Fruit fly (Drosophila melanogaster) whole organism, prepupa: ENCODE results near the gene Oatp30B.

Experiments
- CG10631 ChIP-seq: fragments of 200-800 bp; sonication (Bioruptor generic); optimal IDR thresholded peaks from 2 replicates; lab custom pipeline; 2016; ENCODE audit warnings: missing biosample characterization, missing genetic modification characterization
- CG10669 ChIP-seq: fragments of 200-800 bp; sonication (Bioruptor generic); optimal IDR thresholded peaks from 3 replicates; lab custom pipeline; 2018; ENCODE audit warnings: missing biosample characterization, mild to moderate bottlenecking, missing genetic modification characterization, moderate library complexity
- CG11762 ChIP-seq: fragments of 200-800 bp; sonication (Bioruptor generic); optimal IDR thresholded peaks from 3 replicates; lab custom pipeline; 2016; ENCODE audit warnings: missing biosample characterization, missing genetic modification characterization; ENCODE audit not compliant: insufficient read depth
- CG15336 ChIP-seq: fragments of 200-800 bp; sonication (Bioruptor generic); IDR thresholded peaks from 2 replicates; pipeline ENCODE4 v1.3.6; 2022; ENCODE audit warnings: missing biosample characterization, missing genetic modification characterization
- CG1621 ChIP-seq: fragments of 200-800 bp; sonication (Bioruptor generic); optimal IDR thresholded peaks from 3 replicates; lab custom pipeline; 2018; ENCODE audit warnings: missing biosample characterization, mild to moderate bottlenecking, missing genetic modification characterization
- CG16779 ChIP-seq: fragments of 200-800 bp; sonication (Bioruptor generic); optimal IDR thresholded peaks from 3 replicates; lab custom pipeline; 2017; ENCODE audit warnings: missing biosample characterization, mild to moderate bottlenecking, missing genetic modification characterization
- CG3032 ChIP-seq: fragments of 200-800 bp; optimal IDR thresholded peaks from 2 replicates; lab custom pipeline; 2019; ENCODE audit warnings: missing biosample characterization, mild to moderate bottlenecking, missing genetic modification characterization, moderate library complexity
- CG34406 ChIP-seq: fragments of 200-800 bp; sonication (Bioruptor generic); optimal IDR thresholded peaks from 3 replicates; lab custom pipeline; 2016; ENCODE audit warnings: missing biosample characterization, missing genetic modification characterization
- CG4318 ChIP-seq: fragments of 200-800 bp; sonication (Bioruptor generic); optimal IDR thresholded peaks from 3 replicates; lab custom pipeline; 2017; ENCODE audit warnings: missing biosample characterization, mild to moderate bottlenecking, missing genetic modification characterization
- CG6163 ChIP-seq: fragments of 200-800 bp; sonication (Bioruptor generic); IDR thresholded peaks from 3 replicates; pipeline ENCODE4 v1.3.6; 2022; ENCODE audit warnings: missing biosample characterization, missing genetic modification characterization
- CG6276 ChIP-seq: fragments of 200-800 bp; sonication (Bioruptor generic); optimal IDR thresholded peaks from 2 replicates; lab custom pipeline; 2017; ENCODE audit warnings: missing biosample characterization, mild to moderate bottlenecking, missing genetic modification characterization
- CG6792 ChIP-seq: fragments of 200-800 bp; sonication (Bioruptor generic); optimal IDR thresholded peaks from 3 replicates; lab custom pipeline; 2016; ENCODE audit warnings: missing biosample characterization, missing genetic modification characterization
- CG6854 ChIP-seq: fragments of 200-800 bp; sonication (Bioruptor generic); optimal IDR thresholded peaks from 2 replicates; lab custom pipeline; 2017; ENCODE audit warnings: missing biosample characterization, mild to moderate bottlenecking, missing genetic modification characterization
- CG7368 ChIP-seq: fragments of 200-800 bp; sonication (Bioruptor generic); optimal IDR thresholded peaks from 3 replicates; lab custom pipeline; 2016; ENCODE audit warnings: missing biosample characterization, missing genetic modification characterization
- CG8119 ChIP-seq: fragments of 200-800 bp; sonication (Bioruptor generic); IDR thresholded peaks from 3 replicates; pipeline ENCODE4 v1.3.6; 2022; ENCODE audit warnings: missing biosample characterization, missing genetic modification characterization
- CG9139 ChIP-seq: fragments of 200-800 bp; sonication (Bioruptor generic); optimal IDR thresholded peaks from 3 replicates; lab custom pipeline; 2017; ENCODE audit warnings: missing biosample characterization, mild to moderate bottlenecking, missing genetic modification characterization
- Eip93F ChIP-seq: fragments of 200-800 bp; sonication (Bioruptor generic); optimal IDR thresholded peaks from 2 replicates; lab custom pipeline; 2016; ENCODE audit warnings: missing biosample characterization, mild to moderate bottlenecking, missing genetic modification characterization
- Ets96B ChIP-seq: fragments of 200-800 bp; optimal IDR thresholded peaks from 2 replicates; lab custom pipeline; 2019; ENCODE audit warnings: missing biosample characterization, mild to moderate bottlenecking, missing genetic modification characterization, moderate library complexity
- Gug ChIP-seq: fragments of 200-800 bp; sonication (Bioruptor generic); IDR thresholded peaks from 2 replicates; pipeline ENCODE4 v1.3.6; 2022; ENCODE audit warnings: missing biosample characterization, missing genetic modification characterization
- Lpt ChIP-seq: fragments of 200-800 bp; sonication (Bioruptor generic); optimal IDR thresholded peaks from 3 replicates; lab custom pipeline; 2016; ENCODE audit warnings: missing biosample characterization, missing genetic modification characterization
- Met ChIP-seq: fragments of 200-800 bp; sonication (Bioruptor generic); optimal IDR thresholded peaks from 3 replicates; lab custom pipeline; 2016; ENCODE audit warnings: missing biosample characterization, missing genetic modification characterization
- OdsH ChIP-seq: fragments of 200-800 bp; sonication (Bioruptor generic); optimal IDR thresholded peaks from 3 replicates; lab custom pipeline; 2016; ENCODE audit warnings: missing biosample characterization, missing genetic modification characterization
- Sox102F ChIP-seq: fragments of 200-800 bp; sonication (Bioruptor generic); optimal IDR thresholded peaks from 2 replicates; lab custom pipeline; 2016; ENCODE audit warnings: missing biosample characterization, mild to moderate bottlenecking, missing genetic modification characterization
- achi ChIP-seq: fragments of 200-800 bp; sonication (Bioruptor generic); optimal IDR thresholded peaks from 3 replicates; lab custom pipeline; 2016; ENCODE audit warnings: missing biosample characterization, missing genetic modification characterization
- cyc ChIP-seq: fragments of 200-800 bp; sonication (Bioruptor generic); optimal IDR thresholded peaks from 3 replicates; lab custom pipeline; 2016; ENCODE audit warnings: missing biosample characterization, missing genetic modification characterization
- dac ChIP-seq: fragments of 200-800 bp; sonication (Bioruptor generic); optimal IDR thresholded peaks from 2 replicates; lab custom pipeline; 2017; ENCODE audit warnings: missing biosample characterization, mild to moderate bottlenecking, missing genetic modification characterization
- eg ChIP-seq: fragments of 200-800 bp; sonication (Bioruptor generic); IDR thresholded peaks from 3 replicates; pipeline ENCODE4 v1.3.6; 2022; ENCODE audit warnings: missing biosample characterization, missing genetic modification characterization
- esn ChIP-seq: fragments of 200-800 bp; sonication (Bioruptor generic); optimal IDR thresholded peaks from 2 replicates; lab custom pipeline; 2016; ENCODE audit warnings: missing biosample characterization, mild to moderate bottlenecking, missing genetic modification characterization, moderate library complexity
- fd59A ChIP-seq: fragments of 200-800 bp; sonication (Bioruptor generic); optimal IDR thresholded peaks from 2 replicates; lab custom pipeline; 2017; ENCODE audit warnings: missing biosample characterization, mild to moderate bottlenecking, missing genetic modification characterization, missing genetic modification reagents
- fkh ChIP-seq: fragments of 200-800 bp; sonication (Bioruptor generic); optimal IDR thresholded peaks from 3 replicates; lab custom pipeline; 2017; ENCODE audit warnings: missing biosample characterization, mild to moderate bottlenecking, missing genetic modification characterization, moderate library complexity
- spab ChIP-seq: fragments of 200-800 bp; sonication (Bioruptor generic); optimal IDR thresholded peaks from 2 replicates; lab custom pipeline; 2017; ENCODE audit warnings: missing biosample characterization, mild to moderate bottlenecking, missing genetic modification characterization, missing genetic modification reagents
- ss ChIP-seq, 2 experiments: fragments of 200-800 bp; sonication (Bioruptor generic); optimal IDR thresholded peaks; 2 replicates in 1 of 2; 3 replicates in 1 of 2; lab custom pipeline; 2017 to 2018; ENCODE audit warnings: mild to moderate bottlenecking in 2 of 2, missing biosample characterization in 2 of 2, missing genetic modification characterization in 2 of 2, moderate library complexity in 1 of 2
- svp ChIP-seq: fragments of 200-800 bp; sonication (Bioruptor generic); peaks from one replicate; lab custom pipeline; 2016; ENCODE audit warnings: missing biosample characterization, missing genetic modification characterization
- topi ChIP-seq: fragments of 200-800 bp; sonication (Bioruptor generic); optimal IDR thresholded peaks from 3 replicates; lab custom pipeline; 2016; ENCODE audit warnings: missing biosample characterization, missing genetic modification characterization
- vri ChIP-seq: fragments of 200-800 bp; sonication (Bioruptor generic); optimal IDR thresholded peaks from 3 replicates; lab custom pipeline; 2016; ENCODE audit warnings: missing biosample characterization, mild to moderate bottlenecking, missing genetic modification characterization

The Oatp30B gene

DNA sequence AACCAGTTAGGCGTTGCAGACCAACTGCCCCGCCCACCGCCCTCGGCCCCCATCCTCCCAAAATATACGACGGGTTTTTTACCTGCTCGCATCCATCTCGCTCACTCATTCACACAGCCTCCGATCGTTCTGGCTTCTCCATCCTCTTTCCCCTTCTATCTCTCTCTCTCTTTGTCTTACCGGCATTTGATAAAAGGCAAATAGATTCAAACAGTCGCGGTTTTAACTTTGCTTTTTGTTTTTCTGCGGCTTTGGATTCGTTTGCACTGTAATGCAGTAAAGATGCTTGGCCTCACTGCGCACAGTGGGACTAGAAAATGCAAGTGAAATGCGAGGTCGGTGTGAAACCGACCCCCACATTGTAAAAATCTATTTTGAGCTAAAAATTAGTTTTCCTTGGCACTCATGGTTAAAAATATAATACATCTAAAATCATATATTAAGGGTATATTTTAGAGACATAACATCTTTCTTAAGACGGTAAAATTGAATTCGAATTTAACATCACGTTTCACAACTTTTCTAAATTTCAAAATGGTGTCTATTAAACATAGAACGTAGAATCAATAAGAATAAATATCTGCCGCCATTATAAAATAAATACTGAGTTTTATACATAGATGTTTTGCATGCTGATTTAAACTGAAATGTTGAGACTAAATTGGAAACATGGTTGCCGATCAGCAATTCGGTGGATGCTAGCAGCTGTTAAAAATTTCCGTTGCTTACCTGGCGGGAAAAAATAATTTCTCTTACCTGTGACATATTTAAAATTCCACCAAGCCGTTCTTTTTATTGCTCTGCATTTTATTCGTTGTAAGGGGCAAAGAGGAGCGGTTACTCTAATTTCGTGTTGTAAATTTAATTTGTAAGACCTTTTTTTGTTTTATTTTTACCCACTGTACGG, 24.4 kb upstream of the Oatp30B start (continued):
- peak; percentile 43 for TF ChIP-seq fkh (GFP tag; lab: Kevin White, UChicago)
- TF ChIP-seq CG3032 (tag; lab: Kevin White, UChicago), result peak; percentile 1
- no peak for TF ChIP-seq CG7368 (GFP tag; lab: Kevin White, UChicago)
- peak; percentile 22 for TF ChIP-seq CG16779 (tag; lab: Kevin White, UChicago)
- peak; percentile 52 for TF ChIP-seq cyc (GFP tag; lab: Kevin White, UChicago)
- no peak for TF ChIP-seq CG10669 (GFP tag; lab: Kevin White, UChicago)
- no peak for TF ChIP-seq CG1621 (tag; lab: Kevin White, UChicago)
- TF ChIP-seq CG4318 (GFP tag; lab: Kevin White, UChicago), result peak; percentile 85
- peak; percentile 58 for TF ChIP-seq OdsH (GFP tag; lab: Kevin White, UChicago)
- TF ChIP-seq eg (GFP tag; lab: Robert Waterston, UW), result peak; percentile 58
- peak; percentile 41 for TF ChIP-seq dac (GFP tag; lab: Kevin White, UChicago)
- peak; percentile 57 for TF ChIP-seq Lpt (GFP tag; lab: Kevin White, UChicago)
- TF ChIP-seq CG10631 (GFP tag; lab: Kevin White, UChicago), result peak; percentile 44
- peak; percentile 22 for TF ChIP-seq CG6792 (GFP tag; lab: Kevin White, UChicago)
- TF ChIP-seq CG6276 (GFP tag; lab: Kevin White, UChicago), result peak; percentile 67
- peak; percentile 25 for TF ChIP-seq CG6854 (GFP tag; lab: Kevin White, UChicago)
- TF ChIP-seq svp (GFP tag; lab: Kevin White, UChicago), result peak; percentile 90
- peak; percentile 67 for TF ChIP-seq Met (GFP tag; lab: Kevin White, UChicago)
- TF ChIP-seq spab (GFP tag; lab: Kevin White, UChicago), result no peak
- TF ChIP-seq Ets96B (tag; lab: Kevin White, UChicago), result no peak
- TF ChIP-seq Sox102F (GFP tag; lab: Kevin White, UChicago), result peak; percentile 45
- TF ChIP-seq CG11762 (GFP tag; lab: Kevin White, UChicago), result no peak
- TF ChIP-seq ss (GFP tag; optimal IDR thresholded peaks at IDR 0.05; lab: Kevin White, UChicago), result no peak
- TF ChIP-seq CG6163, result peak; percentile 64; the same call in 2 of the 3 replicates
- TF ChIP-seq CG34406 (GFP tag; lab: Kevin White, UChicago), result peak; percentile 11
- no peak for TF ChIP-seq CG9139 (GFP tag; lab: Kevin White, UChicago)
- TF ChIP-seq vri, result peak; percentile 29
- TF ChIP-seq CG8119 (GFP tag; lab: Robert Waterston, UW), result peak; percentile 52; the same call in 2 of the 3 replicates
- peak; percentile 61 for TF ChIP-seq topi (GFP tag; lab: Kevin White, UChicago)
- peak; percentile 12 for TF ChIP-seq fd59A (GFP tag; lab: Kevin White, UChicago)
- peak; percentile 63 for TF ChIP-seq Gug
- peak; percentile 31 for TF ChIP-seq achi (GFP tag; lab: Kevin White, UChicago)
- TF ChIP-seq esn (GFP tag; lab: Kevin White, UChicago), result peak; percentile 78
- TF ChIP-seq Eip93F, result no peak

DNA sequence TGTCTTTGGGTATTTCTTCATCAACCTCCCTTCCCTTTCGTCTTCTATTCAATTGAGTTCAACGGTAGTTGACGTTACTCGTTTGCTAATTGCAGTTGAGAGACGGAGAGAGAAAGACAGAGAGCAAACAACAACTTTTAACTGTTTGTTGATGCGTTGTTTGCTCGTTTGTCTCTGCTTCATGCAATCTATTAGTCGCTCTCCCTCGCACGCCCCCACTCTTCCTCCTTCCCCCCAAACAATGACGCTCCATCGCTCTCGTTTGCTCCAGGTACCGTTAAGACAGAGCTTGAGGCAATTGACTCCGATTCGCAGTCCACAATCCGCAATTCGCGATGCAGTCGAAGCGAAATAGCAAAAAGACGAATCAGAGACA, 23.7 kb upstream of the Oatp30B start:
- peak; percentile 12 for TF ChIP-seq svp (GFP tag; lab: Kevin White, UChicago)
- no peak for TF ChIP-seq CG10669 (GFP tag; lab: Kevin White, UChicago)
- no peak for TF ChIP-seq CG7368 (GFP tag; lab: Kevin White, UChicago)
- peak; percentile 36; the same call in 2 of the 3 replicates for TF ChIP-seq CG6163
- no peak for TF ChIP-seq CG6276 (GFP tag; lab: Kevin White, UChicago)
- peak; percentile 37; the same call in 1 of the 2 replicates for TF ChIP-seq CG15336 (GFP tag; lab: Robert Waterston, UW)
- no peak for TF ChIP-seq Met (GFP tag; lab: Kevin White, UChicago)
- TF ChIP-seq eg (GFP tag; lab: Robert Waterston, UW), result 0 out of 3 replicates have a peak, but pooled peaks have one; percentile 3
- peak; percentile 31 for TF ChIP-seq fkh (GFP tag; lab: Kevin White, UChicago)
